Fruit fly (Drosophila melanogaster) whole organism, wandering third instar larva: ENCODE results near the gene trol.

Source experiments
- Abd-B ChIP-seq: fragments of >200 bp; optimal IDR thresholded peaks from 2 replicates; lab custom pipeline; 2017; ENCODE audit warnings: missing biosample characterization, missing genetic modification characterization
- CG32264 ChIP-seq: fragments of 200-800 bp; sonication (Bioruptor generic); optimal IDR thresholded peaks from 2 replicates; lab custom pipeline; 2016; ENCODE audit warnings: missing biosample characterization, missing genetic modification characterization
- CG9705 ChIP-seq: fragments of 200-800 bp; sonication (Bioruptor generic); optimal IDR thresholded peaks from 2 replicates; lab custom pipeline; 2018; ENCODE audit warnings: missing biosample characterization, mild to moderate bottlenecking, missing genetic modification characterization
- CrebA ChIP-seq: fragments of 200-800 bp; sonication (Bioruptor generic); optimal IDR thresholded peaks from 2 replicates; lab custom pipeline; 2016; ENCODE audit warnings: missing biosample characterization, mild to moderate bottlenecking, missing genetic modification characterization, borderline replicate concordance
- Dfd ChIP-seq: fragments of >200 bp; optimal IDR thresholded peaks from 2 replicates; lab custom pipeline; 2017; ENCODE audit warnings: missing biosample characterization, missing genetic modification characterization
- HLH106 ChIP-seq: fragments of 200-800 bp; optimal IDR thresholded peaks from 3 replicates; lab custom pipeline; 2019; ENCODE audit warnings: missing biosample characterization, mild to moderate bottlenecking, missing genetic modification characterization, moderate library complexity
- Hnf4 ChIP-seq: fragments of 200-800 bp; sonication (Bioruptor generic); optimal IDR thresholded peaks from 2 replicates; lab custom pipeline; 2016; ENCODE audit warnings: missing biosample characterization, mild to moderate bottlenecking, missing genetic modification characterization
- Jra ChIP-seq: sonication (Bioruptor generic); optimal IDR thresholded peaks from 2 replicates; lab custom pipeline; 2016; ENCODE audit warnings: missing biosample characterization, missing genetic modification characterization
- Mio ChIP-seq: sonication (Bioruptor generic); optimal IDR thresholded peaks from 2 replicates; lab custom pipeline; 2016; ENCODE audit warnings: missing biosample characterization, missing genetic modification characterization
- N ChIP-seq: fragments of >200 bp; optimal IDR thresholded peaks from 2 replicates; lab custom pipeline; 2018; ENCODE audit warnings: missing biosample characterization, missing external identifiers, missing genetic modification characterization
- OdsH ChIP-seq: fragments of 200-800 bp; sonication (Bioruptor generic); optimal IDR thresholded peaks from 2 replicates; lab custom pipeline; 2016; ENCODE audit warnings: missing biosample characterization, mild to moderate bottlenecking, missing genetic modification characterization
- Rel ChIP-seq, 2 experiments: fragments of 200-800 bp; sonication (Bioruptor generic) in 1 of 2; optimal IDR thresholded peaks; 2 replicates in 1 of 2; 3 replicates in 1 of 2; lab custom pipeline; 2016 to 2019; ENCODE audit warnings: mild to moderate bottlenecking in 2 of 2, missing biosample characterization in 2 of 2, missing genetic modification characterization in 2 of 2, moderate library complexity in 1 of 2
- Sp1 ChIP-seq: fragments of 200-800 bp; sonication (Bioruptor generic); optimal IDR thresholded peaks from 3 replicates; lab custom pipeline; 2019; ENCODE audit warnings: missing biosample characterization, mild to moderate bottlenecking, missing genetic modification characterization, moderate library complexity
- Vsx2 ChIP-seq: fragments of 200-300, 225-300 bp; sonication (Bioruptor generic); optimal IDR thresholded peaks from 2 replicates; lab custom pipeline; 2018; ENCODE audit warnings: missing biosample characterization, missing genetic modification characterization; ENCODE audit not compliant: partially characterized antibody
- br ChIP-seq: fragments of 200-800 bp; sonication (Bioruptor generic); optimal IDR thresholded peaks from 2 replicates; lab custom pipeline; 2016; ENCODE audit warnings: missing biosample characterization, missing genetic modification characterization
- brk ChIP-seq: fragments of 200-800 bp; sonication (Bioruptor generic); optimal IDR thresholded peaks from 2 replicates; lab custom pipeline; 2016; ENCODE audit warnings: missing biosample characterization, mild to moderate bottlenecking, missing genetic modification characterization
- dl ChIP-seq, 2 experiments: fragments of 175-275, 200-275 bp in 1 of 2; fragments of 200-275 bp in 1 of 2; sonication (Bioruptor generic); optimal IDR thresholded peaks; lab custom pipeline; 2018; ENCODE audit warnings: mild to moderate bottlenecking in 2 of 2, missing biosample characterization in 2 of 2, missing genetic modification characterization in 2 of 2, moderate library complexity in 2 of 2; ENCODE audit not compliant: partially characterized antibody in 2 of 2, insufficient read depth in 1 of 2
- dmrt93B ChIP-seq: fragments of 200-800 bp; sonication (Bioruptor generic); optimal IDR thresholded peaks from 2 replicates; lab custom pipeline; 2018; ENCODE audit warnings: missing biosample characterization, mild to moderate bottlenecking, missing genetic modification characterization
- dsf ChIP-seq: sonication (Bioruptor generic); optimal IDR thresholded peaks from 2 replicates; lab custom pipeline; 2016; ENCODE audit warnings: missing biosample characterization, missing genetic modification characterization, borderline replicate concordance
- ey ChIP-seq: fragments of 200-800 bp; sonication (Bioruptor generic); optimal IDR thresholded peaks from 2 replicates; lab custom pipeline; 2016; ENCODE audit warnings: missing biosample characterization, missing genetic modification characterization
- foxo ChIP-seq, 2 experiments: fragments of 200-800 bp; sonication (Bioruptor generic); optimal IDR thresholded peaks; 2 replicates in 1 of 2; 3 replicates in 1 of 2; lab custom pipeline; 2016 to 2017; ENCODE audit warnings: missing biosample characterization in 2 of 2, missing genetic modification characterization in 2 of 2
- fru ChIP-seq: fragments of 200-800 bp; sonication (Bioruptor generic); optimal IDR thresholded peaks from 3 replicates; lab custom pipeline; 2016; ENCODE audit warnings: missing biosample characterization, mild to moderate bottlenecking, missing genetic modification characterization
- h ChIP-seq: fragments of 200-800 bp; sonication (Bioruptor generic); optimal IDR thresholded peaks from 3 replicates; lab custom pipeline; 2016; ENCODE audit warnings: missing biosample characterization, mild to moderate bottlenecking, missing genetic modification characterization
- jim ChIP-seq: fragments of 175-275, 200-325 bp; sonication (Bioruptor generic); optimal IDR thresholded peaks from 2 replicates; lab custom pipeline; 2016; ENCODE audit warnings: missing biosample characterization, mild to moderate bottlenecking, missing genetic modification characterization
- lola ChIP-seq: fragments of >200 bp; optimal IDR thresholded peaks from 2 replicates; lab custom pipeline; 2017; ENCODE audit warnings: missing biosample characterization, missing genetic modification characterization
- pan ChIP-seq: fragments of >200 bp; optimal IDR thresholded peaks from 2 replicates; lab custom pipeline; 2017
- psq ChIP-seq: fragments of 200-800 bp; sonication (Bioruptor generic); optimal IDR thresholded peaks from 3 replicates; lab custom pipeline; 2017; ENCODE audit warnings: missing biosample characterization, mild to moderate bottlenecking, missing genetic modification characterization, moderate library complexity
- rgr ChIP-seq: fragments of 200-800 bp; sonication (Bioruptor generic); optimal IDR thresholded peaks from 3 replicates; lab custom pipeline; 2016; ENCODE audit warnings: missing biosample characterization, mild to moderate bottlenecking, missing genetic modification characterization
- sage ChIP-seq: fragments of 200-800 bp; sonication (Bioruptor generic); optimal IDR thresholded peaks from 2 replicates; lab custom pipeline; 2016; ENCODE audit warnings: missing biosample characterization, mild to moderate bottlenecking, missing genetic modification characterization
- sv ChIP-seq: fragments of 200-800 bp; sonication (Bioruptor generic); optimal IDR thresholded peaks from 3 replicates; lab custom pipeline; 2016; ENCODE audit warnings: missing biosample characterization, missing genetic modification characterization
- tai ChIP-seq: sonication (Bioruptor generic); optimal IDR thresholded peaks from 2 replicates; lab custom pipeline; 2016; ENCODE audit warnings: missing biosample characterization, missing genetic modification characterization
- woc ChIP-seq: sonication (Bioruptor generic); optimal IDR thresholded peaks from 2 replicates; lab custom pipeline; 2016; ENCODE audit warnings: missing biosample characterization, mild to moderate bottlenecking, missing genetic modification characterization

Gene trol

DNA sequence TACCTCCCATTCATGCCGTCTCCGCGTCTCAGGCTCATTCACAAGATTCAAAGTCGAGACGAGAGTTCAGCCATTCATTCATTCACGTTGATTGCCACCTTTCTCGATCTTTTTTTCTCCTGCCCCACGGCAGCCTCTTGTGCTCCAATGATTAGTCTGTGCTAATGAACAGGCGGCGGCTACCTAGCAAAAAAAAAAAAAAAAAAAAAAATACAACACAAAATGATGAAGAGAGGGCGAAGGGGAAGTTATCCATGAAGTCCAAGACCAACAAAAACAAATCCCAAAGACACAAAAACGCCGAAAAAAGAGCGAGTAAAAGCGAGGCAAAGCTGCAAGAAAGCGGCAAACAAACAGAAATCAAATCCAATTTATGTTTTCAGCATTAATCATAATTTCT lies 78.3 kb downstream of the trol start:
- TF ChIP-seq ey (GFP tag; lab: Kevin White, UChicago) (no peak), brk (no peak), Abd-B (no peak), OdsH (GFP tag; lab: Kevin White, UChicago) (no peak), sage (GFP tag; lab: Kevin White, UChicago) (no peak), HLH106 (no peak), dmrt93B (GFP tag; lab: Kevin White, UChicago) (no peak), dsf (no peak), Dfd (GFP tag; lab: Kevin White, UChicago) (no peak), foxo (GFP tag; optimal IDR thresholded peaks at IDR 0.05; lab: Kevin White, UChicago) (no peak), CG9705 (GFP tag; lab: Kevin White, UChicago) (no peak), CG32264 (GFP tag; lab: Kevin White, UChicago) (no peak), Sp1 (GFP tag; lab: Kevin White, UChicago) (no peak), CrebA (GFP tag; lab: Kevin White, UChicago) (no peak), Rel (GFP tag; optimal IDR thresholded peaks at IDR 0.05; lab: Kevin White, UChicago) (no peak), Rel (tag; optimal IDR thresholded peaks at IDR 0.05; lab: Kevin White, UChicago) (no peak)
- TF ChIP-seq, all 38 proteins: peak for 0

DNA sequence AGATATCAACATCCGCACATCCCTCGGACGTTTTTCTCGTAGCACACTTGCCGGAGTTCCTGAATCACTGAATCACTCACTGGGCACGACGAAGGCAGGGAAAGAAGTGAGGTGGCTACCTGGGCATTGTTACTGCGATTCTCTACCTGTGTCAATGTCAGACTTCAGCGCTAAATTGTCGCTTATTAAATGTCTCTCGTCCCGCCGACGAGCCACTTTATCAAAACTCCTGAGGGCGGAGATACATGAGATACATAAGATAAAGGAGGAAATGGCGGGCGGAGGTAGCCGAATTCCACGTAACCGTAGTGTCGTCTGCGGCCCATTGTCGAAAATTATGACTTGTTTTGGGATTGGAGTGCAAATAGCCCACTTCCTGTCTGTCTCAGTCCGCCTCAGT lies 79.5 kb downstream of the trol start:
- no peak for TF ChIP-seq Mio (GFP tag; lab: Kevin White, UChicago)
- TF ChIP-seq lola = no peak
- no peak for TF ChIP-seq rgr (GFP tag; lab: Kevin White, UChicago)
- TF ChIP-seq Vsx2 = no peak
- TF ChIP-seq fru (GFP tag; lab: Kevin White, UChicago) = peak; percentile 54

DNA sequence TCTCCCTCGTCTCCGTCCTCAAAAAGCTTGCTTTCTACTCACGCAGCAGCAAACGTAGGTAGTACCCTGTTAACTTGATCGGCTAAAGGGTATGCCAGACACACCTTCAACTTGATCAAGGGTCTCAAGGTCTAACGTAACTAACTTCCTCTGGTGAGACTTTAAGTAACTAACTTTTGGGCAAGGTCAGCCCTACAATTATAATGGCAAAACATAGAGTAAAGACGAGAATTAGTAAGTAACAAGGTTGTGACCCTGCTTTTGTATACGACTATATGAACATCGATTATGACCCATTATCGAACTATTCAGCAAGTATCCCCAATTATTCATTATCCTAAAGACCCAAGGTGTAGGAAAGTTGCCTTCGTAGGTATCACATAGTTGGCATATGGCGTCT lies 81.0 kb downstream of the trol start:
- TF ChIP-seq OdsH (GFP tag; lab: Kevin White, UChicago) (no peak), foxo (GFP tag; optimal IDR thresholded peaks at IDR 0.05; lab: Kevin White, UChicago) (no peak), CG32264 (GFP tag; lab: Kevin White, UChicago) (no peak), pan (lab: Kevin White, UChicago) (no peak)

DNA sequence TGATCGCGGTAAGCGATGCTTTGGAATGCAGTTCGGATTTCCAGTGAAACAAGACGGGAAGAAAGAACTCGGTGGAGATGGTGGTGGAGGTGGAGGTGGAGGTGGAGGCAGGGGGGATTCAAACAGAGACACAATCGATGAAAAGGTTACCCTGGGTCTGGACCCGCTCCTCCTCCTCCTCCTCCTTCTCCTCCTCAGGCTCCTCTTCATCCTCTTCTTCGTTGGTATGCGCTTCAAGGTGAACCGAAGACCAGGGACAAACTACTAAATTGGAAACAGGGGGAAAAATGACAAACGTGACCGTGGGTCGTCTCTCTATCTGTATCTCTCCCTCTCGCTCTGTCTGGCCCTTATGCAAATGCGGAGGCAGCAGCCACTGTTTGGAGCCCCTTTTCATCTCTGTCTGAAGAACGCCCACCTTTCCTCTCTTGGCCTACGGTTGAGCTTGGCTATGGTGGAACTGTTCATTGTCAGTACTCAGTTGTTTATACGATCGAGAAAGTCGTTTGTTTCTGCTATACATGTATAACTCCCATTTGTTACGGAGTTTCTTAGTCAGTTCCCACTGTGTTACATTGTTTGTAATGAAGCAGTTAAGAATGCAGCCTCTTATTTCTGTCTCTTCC lies 82.2 kb downstream of the trol start:
- TF ChIP-seq foxo (GFP tag; optimal IDR thresholded peaks at IDR 0.05; lab: Kevin White, UChicago) (no peak), psq (GFP tag; lab: Kevin White, UChicago) (peak; percentile 62), fru (GFP tag; lab: Kevin White, UChicago) (peak; percentile 9), lola (no peak), h (GFP tag; lab: Kevin White, UChicago) (no peak), woc (GFP tag; lab: Kevin White, UChicago) (peak; percentile 0)
- TF ChIP-seq, all 38 proteins: peak for 3

DNA sequence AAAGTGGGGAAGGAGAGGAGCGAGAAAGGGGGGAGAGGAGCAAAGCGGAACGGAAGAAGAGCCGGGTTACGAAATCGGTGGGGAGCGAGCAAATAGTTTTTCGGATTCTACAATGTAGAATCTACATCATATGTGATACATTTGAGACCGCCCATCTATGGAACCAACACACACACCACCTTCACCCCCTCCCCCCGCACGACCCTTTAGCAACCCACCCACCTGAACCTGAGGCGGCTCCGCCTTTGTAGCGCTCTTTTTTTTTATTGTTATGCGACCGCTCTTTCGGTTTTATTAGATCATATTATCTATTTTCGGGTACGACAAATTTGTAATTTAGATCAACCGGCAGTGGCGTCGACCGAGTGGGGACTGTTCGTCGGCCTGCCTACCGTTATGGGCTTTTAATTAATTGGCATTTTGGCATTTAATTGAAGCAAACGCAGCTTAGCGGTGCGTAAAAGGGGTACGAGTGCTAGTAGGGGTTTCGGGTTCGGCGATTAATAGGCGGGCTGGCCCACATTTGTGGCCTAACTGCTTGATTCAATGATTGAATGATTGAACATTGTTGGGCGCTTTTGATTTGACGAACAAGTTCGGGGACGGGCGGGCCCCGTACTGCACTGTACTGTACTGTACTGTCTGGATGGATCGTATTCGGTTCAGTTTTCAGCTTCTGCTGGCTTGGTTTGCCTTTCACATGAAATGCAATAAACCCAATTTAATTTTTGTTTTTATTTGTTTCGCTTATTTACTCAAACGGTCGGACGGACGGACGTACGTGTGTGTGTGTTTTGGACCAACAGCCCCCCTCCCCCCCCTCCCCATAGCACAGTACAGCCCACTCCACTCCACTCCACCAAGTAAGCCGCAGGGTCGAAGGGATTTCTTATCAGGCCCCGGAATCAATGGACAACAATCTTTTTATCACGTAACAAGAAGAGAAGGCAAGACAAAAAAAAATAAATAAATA lies 83.5 kb downstream of the trol start:
- TF ChIP-seq Dfd (GFP tag; lab: Kevin White, UChicago) (peak; percentile 36), N (no peak)
- TF ChIP-seq, all 38 proteins: peak for 1

DNA sequence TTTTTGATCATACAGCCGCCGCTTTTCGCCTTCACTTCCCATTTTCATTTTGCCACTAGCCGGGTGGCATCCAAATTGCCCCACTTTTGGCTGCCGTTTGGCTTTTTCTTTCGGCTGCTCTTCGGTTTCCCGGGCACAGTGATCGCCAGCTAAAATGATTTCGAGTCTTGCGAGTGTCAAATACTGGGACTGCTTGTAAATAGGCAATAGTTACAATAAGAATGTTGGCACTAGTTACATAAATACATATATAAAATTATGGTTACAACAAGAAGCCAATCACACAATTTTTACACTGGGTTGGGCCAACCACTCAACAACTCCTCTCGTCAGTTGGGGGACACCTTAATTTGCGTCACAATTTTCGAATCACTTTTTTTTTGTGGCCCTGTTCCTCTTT lies 85.4 kb downstream of the trol start:
- no peak for TF ChIP-seq dl (GFP tag; optimal IDR thresholded peaks at IDR 0.05; lab: Kevin White, UChicago; ENCODE audit: insufficient read depth in 1 of 2, partially characterized antibody in 2 of 2)
- TF ChIP-seq sv = no peak
- no peak for TF ChIP-seq Jra (GFP tag; lab: Kevin White, UChicago)
- TF ChIP-seq Abd-B = no peak
- no peak for TF ChIP-seq br (GFP tag; lab: Kevin White, UChicago)
- no peak for TF ChIP-seq Hnf4
- no peak for TF ChIP-seq Mio (GFP tag; lab: Kevin White, UChicago)
- no peak for TF ChIP-seq woc (GFP tag; lab: Kevin White, UChicago)
- TF ChIP-seq dsf = no peak
- TF ChIP-seq Vsx2 = no peak
- no peak for TF ChIP-seq rgr (GFP tag; lab: Kevin White, UChicago)
- TF ChIP-seq jim = no peak
- TF ChIP-seq tai (GFP tag; lab: Kevin White, UChicago) = no peak
- TF ChIP-seq fru (GFP tag; lab: Kevin White, UChicago) = no peak
- TF ChIP-seq ey (GFP tag; lab: Kevin White, UChicago) = no peak
- no peak for TF ChIP-seq pan (lab: Kevin White, UChicago)
- TF ChIP-seq lola = no peak
- no peak for TF ChIP-seq sage (GFP tag; lab: Kevin White, UChicago)
- TF ChIP-seq, all 38 proteins: peak for 0
